Fruit fly (Drosophila melanogaster) whole organism: ENCODE data around the gene 5-HT2B.

Experiments used
- psq ChIP-seq: fragments of >200 bp; optimal IDR thresholded peaks from 2 replicates; lab custom pipeline; 2017
- usp ChIP-seq: fragments of >200 bp; optimal IDR thresholded peaks from 2 replicates; lab custom pipeline; 2017; ENCODE audit warnings: missing biosample characterization, missing genetic modification characterization, mixed read lengths

DNA sequence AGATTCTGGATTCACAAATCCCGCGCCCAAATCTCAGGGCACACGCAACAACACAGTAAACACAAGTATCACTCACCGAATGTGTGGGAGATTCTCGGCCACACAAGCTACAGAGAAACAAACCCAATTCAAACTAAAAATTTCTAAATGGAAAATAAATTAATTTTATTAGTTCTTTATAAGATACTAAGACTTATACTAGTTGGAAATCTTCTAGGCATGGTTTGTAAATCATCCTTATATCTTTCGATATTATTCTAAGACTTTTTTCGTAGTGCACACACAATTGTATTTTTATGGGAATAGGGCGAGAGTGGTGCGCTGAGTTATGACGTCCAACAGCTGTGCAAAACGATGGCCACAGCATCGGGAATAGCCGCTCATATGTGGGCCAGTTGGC is 41.1 kb downstream of the 5-HT2B start:
- TF ChIP-seq psq (lab: Kevin White, UChicago) (no peak), usp (GFP tag; lab: Kevin White, UChicago) (no peak)
